Fruit fly (Drosophila melanogaster): ENCODE data around the gene Vps60.

Vps60 gene

dm6 chr3L:17610896-17611711, 10.3 kb downstream of the Vps60 start (continued):
- TF ChIP-seq CG1233 (GFP tag; optimal IDR thresholded peaks at IDR 0.05) (peak; percentile 64), cato (GFP tag; optimal IDR thresholded peaks at IDR 0.05; ENCODE audit: borderline replicate concordance) (peak; percentile 39), CG2678 (tag; optimal IDR thresholded peaks at IDR 0.05) (peak; percentile 80), CG11723 (GFP tag; optimal IDR thresholded peaks at IDR 0.05) (peak; percentile 36), CG30403 (GFP tag; optimal IDR thresholded peaks at IDR 0.05) (peak; percentile 57), Meics (GFP tag; optimal IDR thresholded peaks at IDR 0.05) (peak; percentile 27), mld (GFP tag; IDR thresholded peaks at IDR 0.05; ENCODE audit: partially characterized antibody) (no peak), E2f2 (GFP tag; IDR thresholded peaks at IDR 0.05) (peak; percentile 26; the same call in 1 of the 2 replicates), fd96Cb (tag; optimal IDR thresholded peaks at IDR 0.05) (peak; percentile 84), Antp (GFP tag; optimal IDR thresholded peaks at IDR 0.05) (no peak), CG17385 (GFP tag; optimal IDR thresholded peaks at IDR 0.05) (peak; percentile 69), CG7357 (GFP tag; IDR thresholded peaks at IDR 0.05) (0 out of 3 replicates have a peak, but pooled peaks have one; percentile 49), fd102C (GFP tag; optimal IDR thresholded peaks at IDR 0.05) (no peak), CG10209 (GFP tag; optimal IDR thresholded peaks at IDR 0.05) (peak; percentile 72), CG12104 (GFP tag; optimal IDR thresholded peaks at IDR 0.05) (peak; percentile 47), pan (optimal IDR thresholded peaks at IDR 0.05) (no peak), pan (GFP tag; optimal IDR thresholded peaks at IDR 0.05 in 1 of 2, IDR thresholded peaks at IDR 0.05 in 1 of 2) (no peak), oc (tag; optimal IDR thresholded peaks at IDR 0.05) (peak; percentile 9), CG32767 (GFP tag; IDR thresholded peaks at IDR 0.05) (0 out of 2 replicates have a peak, but pooled peaks have one; percentile 24), CG18262 (tag; optimal IDR thresholded peaks at IDR 0.05) (peak; percentile 91), gsb (GFP tag; IDR thresholded peaks at IDR 0.05) (no peak), CG4820 (GFP tag; optimal IDR thresholded peaks at IDR 0.05) (peak; percentile 66), CG1832 (GFP tag; optimal IDR thresholded peaks at IDR 0.05) (peak; percentile 17), Abd-B (GFP tag; optimal IDR thresholded peaks at IDR 0.05) (peak; percentile 61), Adf1 (GFP tag; IDR thresholded peaks at IDR 0.05) (no peak), sr (GFP tag; IDR thresholded peaks at IDR 0.05) (no peak), Xrp1 (GFP tag; IDR thresholded peaks at IDR 0.05) (peak; percentile 70), CG32772 (GFP tag; IDR thresholded peaks at IDR 0.05) (peak; percentile 52; the same call in 1 of the 2 replicates), CG1024 (GFP tag; IDR thresholded peaks at IDR 0.05) (0 out of 2 replicates have a peak, but pooled peaks have one; percentile 22), Dfd (GFP tag; optimal IDR thresholded peaks at IDR 0.05) (no peak), CG2199 (GFP tag; IDR thresholded peaks at IDR 0.05) (no peak), mirr (GFP tag; optimal IDR thresholded peaks at IDR 0.05) (no peak), HHEX (GFP tag; optimal IDR thresholded peaks at IDR 0.05) (peak; percentile 40), CG12659 (GFP tag; optimal IDR thresholded peaks at IDR 0.05) (peak; percentile 61), dysf (GFP tag; IDR thresholded peaks at IDR 0.05) (peak; percentile 30; the same call in 1 of the 3 replicates), esg (GFP tag; conservative IDR thresholded peaks at IDR 0.05) (peak; percentile 27), Usf (GFP tag; optimal IDR thresholded peaks at IDR 0.05) (peak; percentile 35)

- TF ChIP-seq croc (GFP tag; conservative IDR thresholded peaks at IDR 0.05) (no peak), CG3407 (GFP tag; optimal IDR thresholded peaks at IDR 0.05) (no peak), E2f1 (GFP tag; IDR thresholded peaks at IDR 0.05) (no peak), CG11247 (GFP tag; IDR thresholded peaks at IDR 0.05) (0 out of 2 replicates have a peak, but pooled peaks have one; percentile 28), bab2 (GFP tag; optimal IDR thresholded peaks at IDR 0.05) (no peak), CG18619 (GFP tag; optimal IDR thresholded peaks at IDR 0.05) (no peak), hth (optimal IDR thresholded peaks at IDR 0.05) (no peak)
These were observed 12.4 kb downstream of the Vps60 start for dm6 chr3L:17609068-17609382.

All from whole organism, embryonic.